Fruit fly (Drosophila melanogaster) whole organism, pupa: Measurements from ENCODE around the gene ems.

Experiments
- CG10348 ChIP-seq: fragments of 200-800 bp; sonication (Bioruptor generic); IDR thresholded peaks from 2 replicates; pipeline ENCODE4 v1.3.6; 2022; ENCODE audit warnings: missing biosample characterization, missing genetic modification characterization
- CG12605 ChIP-seq: fragments of 200-800 bp; sonication (Bioruptor generic); IDR thresholded peaks from 2 replicates; pipeline ENCODE4 v1.3.6; 2022; ENCODE audit warnings: missing biosample characterization, missing genetic modification characterization
- CG13204 ChIP-seq: fragments of 200-800 bp; sonication (Bioruptor generic); optimal IDR thresholded peaks from 2 replicates; lab custom pipeline; 2018; ENCODE audit warnings: missing biosample characterization, mild to moderate bottlenecking, missing genetic modification characterization, moderate library complexity
- CG14655 ChIP-seq: fragments of 200-800 bp; sonication (Bioruptor generic); optimal IDR thresholded peaks from 3 replicates; lab custom pipeline; 2017; ENCODE audit warnings: mild to moderate bottlenecking, missing biosample characterization, missing genetic modification reagents, missing genetic modification characterization
- CG15710 ChIP-seq: fragments of 200-800 bp; sonication (Bioruptor generic); optimal IDR thresholded peaks from 2 replicates; lab custom pipeline; 2018; ENCODE audit warnings: missing biosample characterization, mild to moderate bottlenecking, missing genetic modification characterization, moderate library complexity
- CG17806 ChIP-seq: fragments of 200-800 bp; sonication (Bioruptor generic); optimal IDR thresholded peaks from 2 replicates; lab custom pipeline; 2018; ENCODE audit warnings: missing biosample characterization, mild to moderate bottlenecking, missing genetic modification characterization, moderate library complexity
- CG32121 ChIP-seq: fragments of 200-800 bp; sonication (Bioruptor generic); IDR thresholded peaks from 2 replicates; pipeline ENCODE4 v1.3.6; 2022; ENCODE audit warnings: missing biosample characterization, missing genetic modification characterization
- CG34367 ChIP-seq: fragments of 200-800 bp; sonication (Bioruptor generic); optimal IDR thresholded peaks from 2 replicates; lab custom pipeline; 2018; ENCODE audit warnings: missing biosample characterization, mild to moderate bottlenecking, missing genetic modification characterization
- CG4496 ChIP-seq: fragments of 200-800 bp; sonication (Bioruptor generic); IDR thresholded peaks from 3 replicates; pipeline ENCODE4 v1.3.6; 2022; ENCODE audit warnings: missing biosample characterization, missing genetic modification characterization
- CG8159 ChIP-seq: fragments of 200-800 bp; sonication (Bioruptor generic); optimal IDR thresholded peaks from 3 replicates; lab custom pipeline; 2018; ENCODE audit warnings: missing biosample characterization, mild to moderate bottlenecking, missing genetic modification characterization, moderate library complexity
- CG8301 ChIP-seq: fragments of 200-800 bp; sonication (Bioruptor generic); optimal IDR thresholded peaks from 2 replicates; lab custom pipeline; 2018; ENCODE audit warnings: missing biosample characterization, mild to moderate bottlenecking, missing genetic modification characterization
- CG9948 ChIP-seq: fragments of 200-800 bp; sonication (Bioruptor generic); optimal IDR thresholded peaks from 2 replicates; lab custom pipeline; 2018; ENCODE audit warnings: missing biosample characterization, mild to moderate bottlenecking, missing genetic modification characterization, moderate library complexity
- D1 ChIP-seq: fragments of 200-800 bp; sonication (Bioruptor generic); optimal IDR thresholded peaks from 2 replicates; lab custom pipeline; 2018; ENCODE audit warnings: missing biosample characterization, mild to moderate bottlenecking, missing genetic modification characterization, moderate library complexity
- EcR ChIP-seq: fragments of 200-800 bp; sonication (Bioruptor generic); optimal IDR thresholded peaks from 3 replicates; lab custom pipeline; 2019; ENCODE audit warnings: missing biosample characterization, missing genetic modification characterization, mild to moderate bottlenecking, moderate library complexity, missing genetic modification reagents
- Ets98B ChIP-seq: fragments of 200-800 bp; sonication (Bioruptor generic); IDR thresholded peaks from 2 replicates; pipeline ENCODE4 v1.3.6; 2022; ENCODE audit warnings: missing biosample characterization, missing genetic modification characterization
- Pif1A ChIP-seq: fragments of 200-800 bp; sonication (Bioruptor generic); optimal IDR thresholded peaks from 3 replicates; lab custom pipeline; 2016; ENCODE audit warnings: missing biosample characterization, missing genetic modification characterization
- Pif1B ChIP-seq: fragments of 200-800 bp; sonication (Bioruptor generic); optimal IDR thresholded peaks from 3 replicates; lab custom pipeline; 2016; ENCODE audit warnings: missing biosample characterization, missing genetic modification characterization
- Snoo ChIP-seq: fragments of 200-800 bp; sonication (Bioruptor generic); optimal IDR thresholded peaks from 3 replicates; lab custom pipeline; 2017; ENCODE audit warnings: missing biosample characterization, mild to moderate bottlenecking, missing genetic modification characterization, inconsistent platforms
- fd96Ca ChIP-seq: fragments of 200-800 bp; sonication (Bioruptor generic); IDR thresholded peaks from 3 replicates; pipeline ENCODE4 v1.3.6; 2022; ENCODE audit warnings: missing biosample characterization, missing genetic modification characterization
- gl ChIP-seq: fragments of 200-800 bp; sonication (Bioruptor generic); optimal IDR thresholded peaks from 2 replicates; lab custom pipeline; 2018; ENCODE audit warnings: missing biosample characterization, mild to moderate bottlenecking, missing genetic modification characterization
- rn ChIP-seq: fragments of 200-800 bp; sonication (Bioruptor generic); IDR thresholded peaks from 2 replicates; pipeline ENCODE4 v1.3.6; 2022; ENCODE audit warnings: missing biosample characterization, missing genetic modification characterization

The ems gene

DNA sequence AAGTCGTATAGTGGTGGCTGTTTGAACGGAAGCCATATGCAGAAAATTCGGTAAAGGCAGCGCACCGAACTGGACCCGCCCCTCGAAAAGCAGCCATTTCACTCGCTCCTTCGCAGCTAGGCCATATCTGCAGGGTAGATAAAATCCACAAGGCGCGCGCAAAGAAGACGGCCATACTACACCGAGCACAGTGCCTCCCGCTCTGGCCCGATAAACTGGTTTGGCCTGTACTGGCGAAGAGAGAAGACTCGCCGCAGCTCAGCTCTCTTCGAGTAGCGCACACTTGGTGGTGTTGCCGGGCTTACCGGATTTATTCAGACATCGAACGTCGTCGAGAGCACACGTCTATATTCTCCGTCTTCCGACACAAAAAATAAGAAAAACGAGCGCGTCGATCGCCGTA lies at the start of gene ems:
TSS of gene ems (plus strand) at position 311 of the 403 bp plus-strand sequence.
- TF ChIP-seq Pif1A (GFP tag; lab: Kevin White, UChicago) (no peak), rn (GFP tag; lab: Robert Waterston, UW) (no peak), gl (peak; percentile 61), CG4496 (GFP tag; lab: Robert Waterston, UW) (peak; percentile 67; the same call in 2 of the 3 replicates), fd96Ca (GFP tag; lab: Robert Waterston, UW) (peak; percentile 60; the same call in 2 of the 3 replicates), CG34367 (tag; lab: Kevin White, UChicago) (no peak)

DNA sequence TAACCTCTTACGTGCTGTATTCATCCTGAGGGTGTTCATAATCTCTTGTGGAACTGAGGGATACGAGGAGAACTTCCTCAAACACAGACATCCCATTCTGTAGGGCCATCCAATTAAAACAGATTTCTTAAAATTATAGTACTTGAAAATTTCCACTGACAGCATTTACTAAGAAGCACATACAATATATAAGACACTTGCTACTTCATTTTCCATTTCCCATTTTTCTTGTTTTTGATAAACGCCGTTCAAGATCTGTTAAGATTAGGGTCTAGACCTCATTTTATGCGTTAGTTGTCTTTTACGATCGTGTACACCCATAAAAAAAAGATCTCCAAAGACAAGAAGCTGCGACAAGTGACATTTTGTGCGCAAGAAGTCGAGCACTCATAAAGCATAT lies 46.3 kb upstream of the ems start, which contains the start of gene CG14362:
TSS of gene CG14362 (minus strand) at position 101 of the 400 bp plus-strand sequence.
- TF ChIP-seq Snoo (no peak), gl (no peak)

DNA sequence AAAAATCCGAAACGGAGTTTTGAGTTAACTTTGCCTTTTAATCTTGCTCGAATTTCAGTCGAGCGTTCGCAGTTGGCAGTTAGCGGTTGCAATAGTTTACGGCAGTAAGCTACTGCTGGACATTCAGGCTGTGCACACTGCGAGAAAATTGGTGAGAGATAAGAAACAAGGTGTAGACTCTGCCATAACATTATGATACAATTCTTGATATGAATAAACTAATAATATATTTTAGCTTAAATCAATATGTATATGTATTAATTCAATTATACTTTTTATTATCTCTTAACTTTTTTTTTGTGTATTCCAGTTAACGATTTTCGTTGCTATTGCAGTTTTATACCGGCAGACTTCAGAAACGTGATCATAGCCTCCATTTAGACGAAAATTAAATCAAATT lies 44.3 kb upstream of the ems start:
- TF ChIP-seq rn (GFP tag; lab: Robert Waterston, UW): peak; percentile 52
- peak; percentile 77 for TF ChIP-seq CG4496 (GFP tag; lab: Robert Waterston, UW)
- TF ChIP-seq Snoo: no peak
- TF ChIP-seq CG9948: peak; percentile 40
- peak; percentile 50 for TF ChIP-seq Pif1A (GFP tag; lab: Kevin White, UChicago)
- TF ChIP-seq CG10348: 0 out of 2 replicates have a peak, but pooled peaks have one; percentile 23
- no peak for TF ChIP-seq D1
- peak; percentile 90 for TF ChIP-seq CG32121 (GFP tag; lab: Robert Waterston, UW)
- TF ChIP-seq fd96Ca (GFP tag; lab: Robert Waterston, UW): peak; percentile 79
- peak; percentile 32 for TF ChIP-seq CG17806 (tag; lab: Kevin White, UChicago)
- TF ChIP-seq Ets98B (GFP tag; lab: Robert Waterston, UW): peak; percentile 86
- no peak for TF ChIP-seq CG13204 (GFP tag; lab: Kevin White, UChicago)
- no peak for TF ChIP-seq gl
- peak; percentile 57 for TF ChIP-seq CG12605
- no peak for TF ChIP-seq CG34367 (tag; lab: Kevin White, UChicago)
- peak; percentile 42 for TF ChIP-seq Pif1B (GFP tag; lab: Kevin White, UChicago)
- TF ChIP-seq CG8159 (tag; lab: Kevin White, UChicago): peak; percentile 47
- TF ChIP-seq EcR (GFP tag; lab: Kevin White, UChicago): no peak
- peak; percentile 46 for TF ChIP-seq CG15710 (tag; lab: Kevin White, UChicago)
- TF ChIP-seq CG8301: peak; percentile 57
- TF ChIP-seq CG14655 (GFP tag; lab: Kevin White, UChicago): peak; percentile 54

DNA sequence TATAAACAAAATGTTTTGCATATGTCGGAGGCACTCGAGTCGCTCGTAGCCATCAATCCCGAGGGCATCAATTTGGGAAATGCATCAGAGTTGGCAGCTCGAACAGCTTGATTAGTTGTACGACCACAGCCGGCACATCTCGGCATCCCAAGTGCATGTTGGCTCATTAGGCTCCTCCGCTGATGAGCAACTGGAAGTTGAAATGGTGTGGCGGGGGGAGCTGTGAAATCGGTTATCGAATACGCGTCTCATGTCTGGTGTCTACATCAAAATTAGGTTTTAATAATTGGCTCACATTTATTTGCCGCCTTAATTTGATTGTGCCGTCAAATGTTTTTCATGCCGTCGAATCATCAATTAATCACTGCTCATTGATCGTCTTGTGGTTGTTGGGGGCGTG lies 42.4 kb upstream of the ems start:
- TF ChIP-seq fd96Ca (GFP tag; lab: Robert Waterston, UW) (no peak), CG14655 (GFP tag; lab: Kevin White, UChicago) (no peak), CG12605 (no peak), EcR (GFP tag; lab: Kevin White, UChicago) (no peak), CG15710 (tag; lab: Kevin White, UChicago) (no peak), CG34367 (tag; lab: Kevin White, UChicago) (no peak), CG4496 (GFP tag; lab: Robert Waterston, UW) (no peak)
- TF ChIP-seq, all 21 proteins: peak for 0

DNA sequence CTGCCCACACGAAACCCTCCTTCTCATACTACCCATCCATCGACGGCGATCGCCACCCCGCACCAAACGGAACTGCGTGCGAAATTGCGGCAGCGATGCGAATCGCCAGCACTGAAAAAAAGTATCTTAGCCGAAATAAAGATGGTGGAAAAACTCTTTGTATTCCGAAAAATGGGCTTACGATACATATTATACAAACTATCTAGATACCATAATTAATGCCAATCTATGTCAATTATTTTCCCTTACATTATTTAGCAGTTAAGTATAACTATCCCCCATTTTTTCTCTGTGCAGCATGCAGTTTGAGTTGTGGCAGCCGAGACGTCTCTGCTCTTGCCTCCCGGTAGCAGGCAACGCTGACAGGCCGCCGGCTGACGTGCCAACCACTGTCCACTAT lies 39.8 kb upstream of the ems start:
- peak; percentile 58 for TF ChIP-seq Pif1A (GFP tag; lab: Kevin White, UChicago)
- TF ChIP-seq CG9948: peak; percentile 69
- peak; percentile 9 for TF ChIP-seq Pif1B (GFP tag; lab: Kevin White, UChicago)
- peak; percentile 57 for TF ChIP-seq CG8301
- TF ChIP-seq CG17806 (tag; lab: Kevin White, UChicago): peak; percentile 50
- TF ChIP-seq D1: no peak
- peak; percentile 68 for TF ChIP-seq CG13204 (GFP tag; lab: Kevin White, UChicago)
- TF ChIP-seq CG15710 (tag; lab: Kevin White, UChicago): peak; percentile 63
- TF ChIP-seq CG8159 (tag; lab: Kevin White, UChicago): peak; percentile 65
- TF ChIP-seq fd96Ca (GFP tag; lab: Robert Waterston, UW): 0 out of 3 replicates have a peak, but pooled peaks have one; percentile 28
- no peak for TF ChIP-seq EcR (GFP tag; lab: Kevin White, UChicago)
- TF ChIP-seq gl: no peak
- TF ChIP-seq CG14655 (GFP tag; lab: Kevin White, UChicago): peak; percentile 72
- TF ChIP-seq CG12605: no peak
- peak; percentile 58 for TF ChIP-seq Snoo
- peak; percentile 57 for TF ChIP-seq Ets98B (GFP tag; lab: Robert Waterston, UW)
- 0 out of 2 replicates have a peak, but pooled peaks have one; percentile 38 for TF ChIP-seq CG32121 (GFP tag; lab: Robert Waterston, UW)
- peak; percentile 54 for TF ChIP-seq CG34367 (tag; lab: Kevin White, UChicago)

DNA sequence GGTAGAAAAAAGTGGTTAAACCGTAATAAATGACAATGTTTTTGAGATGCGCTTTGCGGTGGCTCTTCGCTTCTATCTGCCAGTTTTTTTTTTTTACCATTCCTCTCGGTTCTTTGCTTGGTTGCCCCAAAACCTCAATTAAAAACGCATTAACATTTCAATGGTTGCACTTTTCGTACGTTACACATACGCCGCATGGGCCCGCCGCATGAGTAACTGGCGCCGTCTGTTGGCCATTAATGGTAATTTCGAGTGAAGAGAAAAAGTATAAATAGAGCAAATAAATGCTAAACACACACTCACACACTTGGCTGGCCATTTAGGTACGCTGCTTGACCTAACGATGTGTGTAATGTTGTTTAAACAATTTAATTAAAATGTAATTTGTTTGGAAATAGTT lies 29.5 kb upstream of the ems start:
- no peak for TF ChIP-seq gl
- no peak for TF ChIP-seq CG13204 (GFP tag; lab: Kevin White, UChicago)
- TF ChIP-seq CG32121 (GFP tag; lab: Robert Waterston, UW): no peak
- no peak for TF ChIP-seq fd96Ca (GFP tag; lab: Robert Waterston, UW)
- TF ChIP-seq CG34367 (tag; lab: Kevin White, UChicago): no peak
- no peak for TF ChIP-seq CG10348
- TF ChIP-seq CG15710 (tag; lab: Kevin White, UChicago): no peak
- TF ChIP-seq D1: no peak
- TF ChIP-seq CG8159 (tag; lab: Kevin White, UChicago): no peak
- no peak for TF ChIP-seq CG4496 (GFP tag; lab: Robert Waterston, UW)
